Fruit fly (Drosophila melanogaster) whole organism, embryonic: ENCODE results near the gene Polr2M.

ENCODE experiments used
- Bgb ChIP-seq: fragments of 200-800 bp; sonication (Bioruptor generic); IDR thresholded peaks from 2 replicates; pipeline ENCODE4 v1.3.6; 2022; ENCODE audit warnings: missing biosample characterization, missing genetic modification characterization; ENCODE audit not compliant: partially characterized antibody
- CG10321 ChIP-seq: fragments of 200-800 bp; sonication (Bioruptor generic); IDR thresholded peaks from 2 replicates; pipeline ENCODE4 v1.3.6; 2022; ENCODE audit warnings: missing biosample characterization, missing genetic modification characterization
- CG11504 ChIP-seq: fragments of 200-800 bp; sonication (Bioruptor generic); optimal IDR thresholded peaks from 3 replicates; lab custom pipeline; 2019; ENCODE audit warnings: missing biosample characterization, mild to moderate bottlenecking, missing genetic modification characterization, moderate library complexity
- CG12659 ChIP-seq: fragments of 200-800 bp; sonication (Bioruptor generic); optimal IDR thresholded peaks from 3 replicates; lab custom pipeline; 2017; ENCODE audit warnings: mild to moderate bottlenecking, missing biosample characterization, missing genetic modification reagents, missing genetic modification characterization
- CG13424 ChIP-seq: fragments of 200-800 bp; sonication (Bioruptor generic); optimal IDR thresholded peaks from 2 replicates; lab custom pipeline; 2019; ENCODE audit warnings: missing biosample characterization, mild to moderate bottlenecking, missing genetic modification characterization, moderate library complexity
- CG14014 ChIP-seq: fragments of 200-800 bp; sonication (Bioruptor generic); IDR thresholded peaks from 2 replicates; pipeline ENCODE4 v1.3.6; 2022; ENCODE audit warnings: missing biosample characterization, missing genetic modification characterization
- CG14441 ChIP-seq: fragments of 200-800 bp; sonication (Bioruptor generic); IDR thresholded peaks from 2 replicates; pipeline ENCODE4 v1.3.6; 2022; ENCODE audit warnings: missing biosample characterization, missing genetic modification characterization
- CG16779 ChIP-seq: fragments of 200-800 bp; sonication (Bioruptor generic); IDR thresholded peaks from 2 replicates; pipeline ENCODE4 v1.3.6; 2022; ENCODE audit warnings: missing biosample characterization, missing genetic modification characterization
- CG17829 ChIP-seq: fragments of 200-800 bp; optimal IDR thresholded peaks from 2 replicates; lab custom pipeline; 2019; ENCODE audit warnings: missing biosample characterization, mild to moderate bottlenecking, missing genetic modification characterization, moderate library complexity
- CG30431 ChIP-seq: fragments of 200-800 bp; sonication (Bioruptor generic); optimal IDR thresholded peaks from 2 replicates; lab custom pipeline; 2017; ENCODE audit warnings: missing biosample characterization, missing genetic modification characterization
- CG4424 ChIP-seq: fragments of 200-800 bp; sonication (Bioruptor generic); optimal IDR thresholded peaks from 3 replicates; lab custom pipeline; 2016; ENCODE audit warnings: missing biosample characterization, missing genetic modification characterization
- CG6254 ChIP-seq: fragments of 200-800 bp; sonication (Bioruptor generic); optimal IDR thresholded peaks from 3 replicates; lab custom pipeline; 2017; ENCODE audit warnings: mild to moderate bottlenecking, missing biosample characterization, missing genetic modification reagents, missing genetic modification characterization
- CG6272 ChIP-seq: fragments of 200-800 bp; sonication (Bioruptor generic); IDR thresholded peaks from 2 replicates; pipeline ENCODE4 v1.3.6; 2022; ENCODE audit warnings: missing biosample characterization, missing genetic modification characterization
- CG7556 ChIP-seq: fragments of 200-800 bp; sonication (Bioruptor generic); optimal IDR thresholded peaks from 2 replicates; lab custom pipeline; 2017; ENCODE audit warnings: missing biosample characterization, mild to moderate bottlenecking, missing genetic modification characterization
- CG9609 ChIP-seq: fragments of 200-800 bp; sonication (Bioruptor generic); optimal IDR thresholded peaks from 3 replicates; lab custom pipeline; 2016; ENCODE audit warnings: missing biosample characterization, missing genetic modification characterization
- D19A ChIP-seq: fragments of 200-800 bp; optimal IDR thresholded peaks from 3 replicates; lab custom pipeline; 2019; ENCODE audit warnings: missing biosample characterization, mild to moderate bottlenecking, missing genetic modification characterization, moderate library complexity
- Drgx ChIP-seq: fragments of 200-800 bp; sonication (Bioruptor generic); IDR thresholded peaks from 2 replicates; pipeline ENCODE4 v1.3.6; 2022; ENCODE audit warnings: missing biosample characterization, missing genetic modification characterization
- Fer1 ChIP-seq: fragments of 200-800 bp; sonication (Bioruptor generic); optimal IDR thresholded peaks from 2 replicates; lab custom pipeline; 2017; ENCODE audit warnings: missing biosample characterization, mild to moderate bottlenecking, missing genetic modification characterization
- HmgD ChIP-seq: fragments of 200-800 bp; sonication (Bioruptor generic); optimal IDR thresholded peaks from 3 replicates; lab custom pipeline; 2016; ENCODE audit warnings: missing biosample characterization, missing genetic modification characterization
- MESR4 ChIP-seq: fragments of 200-800 bp; sonication (Bioruptor generic); optimal IDR thresholded peaks from 2 replicates; lab custom pipeline; 2018; ENCODE audit warnings: missing biosample characterization, mild to moderate bottlenecking, missing genetic modification characterization, moderate library complexity
- Nf-YA ChIP-seq: fragments of 200-800 bp; sonication (Bioruptor generic); IDR thresholded peaks from 2 replicates; pipeline ENCODE4 v1.3.6; 2022; ENCODE audit warnings: missing biosample characterization, missing genetic modification characterization
- Nf-YC ChIP-seq: fragments of 200-800 bp; optimal IDR thresholded peaks from 3 replicates; lab custom pipeline; 2019; ENCODE audit warnings: missing biosample characterization, mild to moderate bottlenecking, missing genetic modification characterization, moderate library complexity
- Rx ChIP-seq: fragments of 200-800 bp; sonication (Bioruptor generic); IDR thresholded peaks from 2 replicates; pipeline ENCODE4 v1.3.6; 2022; ENCODE audit warnings: missing biosample characterization, missing genetic modification characterization
- Sin3A ChIP-seq: fragments of >200 bp; optimal IDR thresholded peaks from 2 replicates; lab custom pipeline; 2018
- Xbp1 ChIP-seq: fragments of 200-800 bp; sonication (Bioruptor generic); optimal IDR thresholded peaks from 3 replicates; lab custom pipeline; 2016; ENCODE audit warnings: missing biosample characterization, mild to moderate bottlenecking, missing genetic modification characterization
- amos ChIP-seq: fragments of 200-800 bp; sonication (Bioruptor generic); IDR thresholded peaks from 2 replicates; pipeline ENCODE4 v1.3.6; 2022; ENCODE audit warnings: missing biosample characterization, missing genetic modification characterization; ENCODE audit not compliant: partially characterized antibody
- bab2 ChIP-seq: fragments of 200-800 bp; sonication (Bioruptor generic); optimal IDR thresholded peaks from 2 replicates; lab custom pipeline; 2016; ENCODE audit warnings: missing biosample characterization, missing genetic modification characterization
- bsh ChIP-seq, 2 experiments: fragments of 200-800 bp; sonication (Bioruptor generic); optimal IDR thresholded peaks; 2 replicates each; lab custom pipeline; 2017 to 2018; ENCODE audit warnings: mild to moderate bottlenecking in 2 of 2, missing biosample characterization in 2 of 2, missing genetic modification characterization in 2 of 2, moderate library complexity in 1 of 2
- dimm ChIP-seq: fragments of 200-800 bp; sonication (Bioruptor generic); IDR thresholded peaks from 2 replicates; pipeline ENCODE4 v1.3.6; 2022; ENCODE audit warnings: missing biosample characterization, missing genetic modification characterization
- fru ChIP-seq: fragments of >200 bp; optimal IDR thresholded peaks from 2 replicates; lab custom pipeline; 2017
- grn ChIP-seq: fragments of 200-800 bp; sonication (Bioruptor generic); optimal IDR thresholded peaks from 3 replicates; lab custom pipeline; 2017; ENCODE audit warnings: missing biosample characterization, missing genetic modification characterization
- lbe ChIP-seq: fragments of 200-800 bp; sonication (Bioruptor generic); optimal IDR thresholded peaks from 2 replicates; lab custom pipeline; 2016; ENCODE audit warnings: missing biosample characterization, mild to moderate bottlenecking, missing genetic modification characterization
- oc ChIP-seq: fragments of 200-800 bp; sonication (Bioruptor generic); optimal IDR thresholded peaks from 2 replicates; lab custom pipeline; 2018; ENCODE audit warnings: missing biosample characterization, mild to moderate bottlenecking, missing genetic modification characterization, moderate library complexity
- p53 ChIP-seq: fragments of 200-800 bp; sonication (Bioruptor generic); optimal IDR thresholded peaks from 2 replicates; lab custom pipeline; 2016; ENCODE audit warnings: missing biosample characterization, missing genetic modification characterization
- phol ChIP-seq: fragments of 200-800 bp; sonication (Bioruptor generic); optimal IDR thresholded peaks from 3 replicates; lab custom pipeline; 2018; ENCODE audit warnings: missing biosample characterization, mild to moderate bottlenecking, missing genetic modification characterization, moderate library complexity
- pzg ChIP-seq: fragments of 200-800 bp; sonication (Bioruptor generic); optimal IDR thresholded peaks from 3 replicates; lab custom pipeline; 2018; ENCODE audit warnings: missing biosample characterization, mild to moderate bottlenecking, missing genetic modification characterization, moderate library complexity
- scrt ChIP-seq: fragments of 200-800 bp; sonication (Bioruptor generic); optimal IDR thresholded peaks from 2 replicates; lab custom pipeline; 2018; ENCODE audit warnings: missing biosample characterization, mild to moderate bottlenecking, missing genetic modification characterization, moderate library complexity
- tin ChIP-seq: fragments of 200-800 bp; sonication (Bioruptor generic); optimal IDR thresholded peaks from 3 replicates; lab custom pipeline; 2016; ENCODE audit warnings: missing biosample characterization, missing genetic modification characterization
- unc-4 ChIP-seq: fragments of 200-800 bp; sonication (Bioruptor generic); IDR thresholded peaks from 2 replicates; pipeline ENCODE4 v1.3.6; 2022; ENCODE audit warnings: missing biosample characterization, missing genetic modification characterization; ENCODE audit not compliant: partially characterized antibody
- vfl ChIP-seq: fragments of 200-800 bp; sonication (Bioruptor generic); optimal IDR thresholded peaks from 2 replicates; lab custom pipeline; 2016; ENCODE audit warnings: missing biosample characterization, missing genetic modification characterization
- vvl ChIP-seq: fragments of 200-800 bp; sonication (Bioruptor generic); IDR thresholded peaks from 2 replicates; pipeline ENCODE4 v1.3.6; 2022; ENCODE audit warnings: missing biosample characterization, missing genetic modification characterization
- wdn ChIP-seq: fragments of 200-800 bp; sonication (Bioruptor generic); IDR thresholded peaks from 2 replicates; pipeline ENCODE4 v1.3.6; 2022; ENCODE audit warnings: missing biosample characterization, missing genetic modification characterization
- wor ChIP-seq: fragments of 200-800 bp; sonication (Bioruptor generic); IDR thresholded peaks from 2 replicates; pipeline ENCODE4 v1.3.6; 2022; ENCODE audit warnings: missing biosample characterization, missing genetic modification characterization
- zen ChIP-seq: fragments of 200-800 bp; sonication (Bioruptor generic); optimal IDR thresholded peaks from 3 replicates; lab custom pipeline; 2018; ENCODE audit warnings: missing biosample characterization, mild to moderate bottlenecking, missing genetic modification characterization, moderate library complexity

Gene Polr2M

dm6 chr3R:19226137-19226873 is 3.0 kb upstream of the Polr2M start, which contains the start of gene vib (continued):
- TF ChIP-seq dimm (GFP tag; lab: Robert Waterston, UW) (no peak), vvl (GFP tag; lab: Robert Waterston, UW) (peak; percentile 81), CG7556 (peak; percentile 59), CG6272 (GFP tag; lab: Robert Waterston, UW) (peak; percentile 65), zen (tag; lab: Kevin White, UChicago) (peak; percentile 32), CG12659 (peak; percentile 73), bsh (GFP tag; optimal IDR thresholded peaks at IDR 0.05; lab: Kevin White, UChicago) (peak in 1 of 2 experiments; percentile 61), CG11504 (tag; lab: Kevin White, UChicago) (peak; percentile 67), amos (GFP tag; lab: Robert Waterston, UW) (peak; percentile 95; the same call in 1 of the 2 replicates), Nf-YA (GFP tag; lab: Robert Waterston, UW) (no peak; the same call in 1 of the 2 replicates), lbe (GFP tag; lab: Kevin White, UChicago) (peak; percentile 28), wdn (0 out of 2 replicates have a peak, but pooled peaks have one; percentile 4), CG13424 (tag; lab: Kevin White, UChicago) (peak; percentile 55), unc-4 (GFP tag; lab: Robert Waterston, UW) (peak; percentile 89), MESR4 (GFP tag; lab: Kevin White, UChicago) (peak; percentile 71), Xbp1 (peak; percentile 63), phol (tag; lab: Kevin White, UChicago) (peak; percentile 45), Nf-YC (tag; lab: Kevin White, UChicago) (no peak), vfl (GFP tag; lab: Kevin White, UChicago) (no peak), pzg (peak; percentile 87), Drgx (GFP tag; lab: Robert Waterston, UW) (peak; percentile 40; the same call in 1 of the 2 replicates), CG30431 (GFP tag; lab: Kevin White, UChicago) (no peak), Sin3A (lab: Kevin White, UChicago) (peak; percentile 10), Fer1 (GFP tag; lab: Kevin White, UChicago) (peak; percentile 67), HmgD (GFP tag; lab: Kevin White, UChicago) (no peak), CG17829 (peak; percentile 78), CG14441 (GFP tag; lab: Robert Waterston, UW) (peak; percentile 54; the same call in 1 of the 2 replicates), CG14014 (GFP tag; lab: Robert Waterston, UW) (peak; percentile 21; the same call in 1 of the 2 replicates), CG6254 (peak; percentile 11), oc (tag; lab: Kevin White, UChicago) (peak; percentile 14), p53 (GFP tag; lab: Kevin White, UChicago) (no peak)

dm6 chr3R:19228080-19228479 is 1.2 kb upstream of the Polr2M start, which contains the start of gene CG11703:
Gene CG11703 (minus strand): TSS chr3R:19228180.
- no peak for TF ChIP-seq CG16779 (GFP tag; lab: Robert Waterston, UW)
- no peak for TF ChIP-seq wor (GFP tag; lab: Robert Waterston, UW)
- no peak for TF ChIP-seq Rx (GFP tag; lab: Robert Waterston, UW)
- TF ChIP-seq grn: no peak
- TF ChIP-seq bab2: no peak
- no peak for TF ChIP-seq D19A (tag; lab: Kevin White, UChicago)
- TF ChIP-seq scrt (GFP tag; lab: Kevin White, UChicago): no peak
- no peak for TF ChIP-seq bsh (GFP tag; optimal IDR thresholded peaks at IDR 0.05; lab: Kevin White, UChicago)
- TF ChIP-seq CG10321 (GFP tag; lab: Robert Waterston, UW): no peak
- no peak for TF ChIP-seq Bgb (GFP tag; lab: Robert Waterston, UW)
- TF ChIP-seq fru (lab: Kevin White, UChicago): no peak
- no peak for TF ChIP-seq CG4424 (GFP tag; lab: Kevin White, UChicago)
- TF ChIP-seq CG9609 (GFP tag; lab: Kevin White, UChicago): no peak
- no peak for TF ChIP-seq tin
- TF ChIP-seq, all 482 proteins: peak for 0
